Fruit fly (Drosophila melanogaster): ENCODE measurements around the gene Srp19.

Srp19 gene

dm6 chr3L:7339216-7339742 is 8.6 kb downstream of the Srp19 start, which contains the start of the genes lark and eco:
TSS of gene lark (plus strand) at chr3L:7339266.
TSS of gene eco (minus strand) at chr3L:7339340.
- no peak for TF ChIP-seq CG8478 (optimal IDR thresholded peaks at IDR 0.05)
- no peak for TF ChIP-seq EcR (GFP tag; optimal IDR thresholded peaks at IDR 0.05)
- no peak for TF ChIP-seq psq (optimal IDR thresholded peaks at IDR 0.05)
- no peak for TF ChIP-seq Dll (optimal IDR thresholded peaks at IDR 0.05)

- TF ChIP-seq psq (optimal IDR thresholded peaks at IDR 0.05): no peak
- no peak for TF ChIP-seq usp (GFP tag; optimal IDR thresholded peaks at IDR 0.05)
- no peak for TF ChIP-seq EcR (GFP tag; optimal IDR thresholded peaks at IDR 0.05)
- no peak for TF ChIP-seq CG8478 (optimal IDR thresholded peaks at IDR 0.05)
- no peak for TF ChIP-seq Dll (optimal IDR thresholded peaks at IDR 0.05)
- TF ChIP-seq pan (optimal IDR thresholded peaks at IDR 0.05): no peak
Observed at dm6 chr3L:7338786-7339185, 9.0 kb downstream of the Srp19 start.

- TF ChIP-seq EcR (GFP tag; optimal IDR thresholded peaks at IDR 0.05): no peak
- no peak for TF ChIP-seq Dll (optimal IDR thresholded peaks at IDR 0.05)
Observed at dm6 chr3L:7334990-7335389, 12.8 kb downstream of the Srp19 start, which contains the start of the genes wrm1 and wrm2. TSS of gene wrm1 (minus strand) at chr3L:7335226. TSS of gene wrm2 (minus strand) at chr3L:7335226.

dm6 chr3L:7328567-7329253 is 19.1 kb downstream of the Srp19 start, which contains the start of the genes mrva, CG42307 and mus312:
TSS of gene mrva (minus strand) at chr3L:7328842.
TSS of gene CG42307 (plus strand) at chr3L:7329132.
TSS of gene mus312 (plus strand) at chr3L:7329132.
- TF ChIP-seq usp (GFP tag; optimal IDR thresholded peaks at IDR 0.05): no peak
- TF ChIP-seq CG8478 (optimal IDR thresholded peaks at IDR 0.05): no peak
- no peak for TF ChIP-seq psq (optimal IDR thresholded peaks at IDR 0.05)
- TF ChIP-seq pan (optimal IDR thresholded peaks at IDR 0.05): no peak
- no peak for TF ChIP-seq Dll (optimal IDR thresholded peaks at IDR 0.05)

- TF ChIP-seq EcR (GFP tag; optimal IDR thresholded peaks at IDR 0.05) (no peak), usp (GFP tag; optimal IDR thresholded peaks at IDR 0.05) (no peak), Dll (optimal IDR thresholded peaks at IDR 0.05) (no peak), psq (optimal IDR thresholded peaks at IDR 0.05) (no peak), CG8478 (optimal IDR thresholded peaks at IDR 0.05) (no peak), pan (optimal IDR thresholded peaks at IDR 0.05) (no peak)
Observed at dm6 chr3L:7326676-7327075, 21.2 kb downstream of the Srp19 start.

- no peak for TF ChIP-seq usp (GFP tag; optimal IDR thresholded peaks at IDR 0.05)
- TF ChIP-seq Dll (optimal IDR thresholded peaks at IDR 0.05): no peak
- no peak for TF ChIP-seq pan (optimal IDR thresholded peaks at IDR 0.05)
- TF ChIP-seq psq (optimal IDR thresholded peaks at IDR 0.05): no peak
- TF ChIP-seq EcR (GFP tag; optimal IDR thresholded peaks at IDR 0.05): no peak
- TF ChIP-seq CG8478 (optimal IDR thresholded peaks at IDR 0.05): no peak
Observed at dm6 chr3L:7323348-7323747, 24.5 kb downstream of the Srp19 start, which contains the start of the genes RhoGEF4 and Rint1. TSS of gene RhoGEF4 (minus strand) at chr3L:7323411. TSS of gene Rint1 (plus strand) at chr3L:7323619.

- TF ChIP-seq EcR (GFP tag; optimal IDR thresholded peaks at IDR 0.05): no peak
- TF ChIP-seq pan (optimal IDR thresholded peaks at IDR 0.05): no peak
- TF ChIP-seq CG8478 (optimal IDR thresholded peaks at IDR 0.05): no peak
- no peak for TF ChIP-seq psq (optimal IDR thresholded peaks at IDR 0.05)
- no peak for TF ChIP-seq usp (GFP tag; optimal IDR thresholded peaks at IDR 0.05)
- no peak for TF ChIP-seq Dll (optimal IDR thresholded peaks at IDR 0.05)
Observed at dm6 chr3L:7319768-7320167, 28.1 kb downstream of the Srp19 start, which contains the start of gene CG8607. TSS of gene CG8607 (plus strand) at chr3L:7320068.

dm6 chr3L:7314133-7314532 is 33.7 kb downstream of the Srp19 start:
- TF ChIP-seq usp (GFP tag; optimal IDR thresholded peaks at IDR 0.05) (no peak), pan (optimal IDR thresholded peaks at IDR 0.05) (no peak)

dm6 chr3L:7313559-7314132 is 34.2 kb downstream of the Srp19 start:
- TF ChIP-seq pan (optimal IDR thresholded peaks at IDR 0.05): no peak
- no peak for TF ChIP-seq CG8478 (optimal IDR thresholded peaks at IDR 0.05)
- TF ChIP-seq usp (GFP tag; optimal IDR thresholded peaks at IDR 0.05): no peak
- no peak for TF ChIP-seq psq (optimal IDR thresholded peaks at IDR 0.05)
- no peak for TF ChIP-seq EcR (GFP tag; optimal IDR thresholded peaks at IDR 0.05)
- no peak for TF ChIP-seq Dll (optimal IDR thresholded peaks at IDR 0.05)

dm6 chr3L:7312754-7313153 is 35.1 kb downstream of the Srp19 start, which contains the start of gene unc-13-4A:
TSS of gene unc-13-4A (minus strand) at chr3L:7312896.
- no peak for TF ChIP-seq Dll (optimal IDR thresholded peaks at IDR 0.05)
- TF ChIP-seq usp (GFP tag; optimal IDR thresholded peaks at IDR 0.05): no peak

- TF ChIP-seq EcR (GFP tag; optimal IDR thresholded peaks at IDR 0.05): no peak
- TF ChIP-seq CG8478 (optimal IDR thresholded peaks at IDR 0.05): no peak
- no peak for TF ChIP-seq Dll (optimal IDR thresholded peaks at IDR 0.05)
- no peak for TF ChIP-seq usp (GFP tag; optimal IDR thresholded peaks at IDR 0.05)
- TF ChIP-seq psq (optimal IDR thresholded peaks at IDR 0.05): no peak
- no peak for TF ChIP-seq pan (optimal IDR thresholded peaks at IDR 0.05)
Observed at dm6 chr3L:7300660-7301059, 47.2 kb downstream of the Srp19 start.

Data from whole organism.